Fruit fly (Drosophila melanogaster) Kc167 (cell line): Measurements from ENCODE around the gene CG6937.

Experiments
- Myc ChIP-seq: fragments of >200 bp; optimal IDR thresholded peaks from 2 replicates; lab custom pipeline; 2017; ENCODE audit warnings: missing external identifiers
- Sin3A ChIP-seq: fragments of >200 bp; optimal IDR thresholded peaks from 2 replicates; lab custom pipeline; 2018; ENCODE audit warnings: missing external identifiers

DNA sequence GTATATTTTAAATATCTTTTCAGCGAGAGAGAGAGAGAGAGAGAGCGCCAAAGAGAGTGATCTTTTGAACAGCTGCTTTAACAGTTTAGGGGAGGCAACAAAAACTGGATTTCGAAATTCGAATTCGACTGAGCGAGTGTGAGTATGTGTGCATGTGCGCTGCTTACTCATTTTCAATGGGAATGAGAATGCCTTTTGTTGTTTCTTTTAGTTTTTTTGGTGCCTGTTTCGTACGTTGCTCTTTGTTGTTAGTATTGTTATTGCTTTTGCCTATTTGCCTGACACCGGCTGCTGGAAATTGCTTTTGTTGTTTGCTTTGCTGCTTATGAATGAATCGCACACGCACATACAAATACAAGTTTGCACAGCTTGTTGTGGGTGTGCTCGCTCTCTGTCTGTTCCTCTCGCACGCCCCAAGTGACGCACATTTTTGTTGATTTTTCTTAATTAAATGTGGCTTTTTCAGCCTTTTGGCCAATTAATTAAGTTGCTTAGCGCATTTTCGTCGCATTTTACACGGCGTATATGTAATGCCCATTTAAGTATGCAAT is 42.3 kb downstream of the CG6937 start:
- TF ChIP-seq Sin3A (lab: Kevin White, UChicago) (no peak), Myc (lab: Kevin White, UChicago) (no peak)
